Worm (Caenorhabditis elegans) whole organism, midembryonic: ENCODE results near the gene unc-77.

ENCODE experiments used
- T22C8.4 ChIP-seq: fragments of 200-800 bp; sonication (Bioruptor generic); IDR thresholded peaks from 2 replicates; pipeline ENCODE4 v1.3.6; 2022; ENCODE audit warnings: missing genetic modification characterization, missing compliant biosample characterization
- cog-1 ChIP-seq: sonication (generic microtip); optimal IDR thresholded peaks from 2 replicates; lab custom pipeline; 2016; ENCODE audit warnings: missing genetic modification characterization, missing compliant biosample characterization
- flt-1 ChIP-seq: fragments of 200-800 bp; sonication (Bioruptor generic); IDR thresholded peaks from 2 replicates; pipeline ENCODE4 v1.3.6; 2022; ENCODE audit warnings: missing genetic modification characterization, missing compliant biosample characterization
- klf-2 ChIP-seq: fragments of 200-800 bp; sonication (Bioruptor generic); conservative IDR thresholded peaks from 2 replicates; pipeline ENCODE4 v1.3.6; 2022; ENCODE audit warnings: missing genetic modification reagents, missing genetic modification characterization, missing compliant biosample characterization
- med-1 ChIP-seq: sonication (generic microtip); optimal IDR thresholded peaks from 2 replicates; lab custom pipeline; 2017; ENCODE audit warnings: missing genetic modification characterization, mild to moderate bottlenecking, missing compliant biosample characterization, antibody characterized with exemption, missing genetic modification reagents; ENCODE audit not compliant: insufficient read depth
- ref-1 ChIP-seq: fragments of 200-800 bp; sonication (Bioruptor generic); conservative IDR thresholded peaks from 2 replicates; pipeline ENCODE4 v1.3.6; 2022; ENCODE audit warnings: missing genetic modification reagents, missing genetic modification characterization, missing compliant biosample characterization
- tab-1 ChIP-seq: fragments of 200-800 bp; sonication (Bioruptor generic); IDR thresholded peaks from 2 replicates; pipeline ENCODE4 v1.3.6; 2022; ENCODE audit warnings: missing genetic modification characterization, missing compliant biosample characterization
- ztf-23 ChIP-seq: fragments of 200-800 bp; sonication (Bioruptor generic); IDR thresholded peaks from 2 replicates; pipeline ENCODE4 v1.3.6; 2022; ENCODE audit warnings: missing genetic modification reagents, missing genetic modification characterization, missing compliant biosample characterization
- ztf-29 ChIP-seq: fragments of 200-800 bp; sonication (Bioruptor generic); IDR thresholded peaks from 2 replicates; pipeline ENCODE4 v1.3.6; 2022; ENCODE audit warnings: missing genetic modification reagents, missing genetic modification characterization, missing compliant biosample characterization

The unc-77 gene

ce11 chrIV:6183757-6184156, at the start of gene unc-77:
TSS of gene unc-77 (minus strand) at chrIV:6183857.
- TF ChIP-seq klf-2 (GFP tag; lab: Robert Waterston, UW): no peak
- no peak for TF ChIP-seq ztf-29 (GFP tag; lab: Robert Waterston, UW)
- no peak for TF ChIP-seq ref-1 (GFP tag; lab: Robert Waterston, UW)
- no peak for TF ChIP-seq ztf-23 (GFP tag; lab: Robert Waterston, UW)
- TF ChIP-seq T22C8.4 (GFP tag; lab: Robert Waterston, UW): no peak
- TF ChIP-seq tab-1 (GFP tag; lab: Robert Waterston, UW): no peak
- no peak for TF ChIP-seq med-1 (GFP tag; lab: Kevin White, UChicago)
- no peak for TF ChIP-seq cog-1 (tag; lab: Kevin White, UChicago)
- TF ChIP-seq flt-1 (GFP tag; lab: Robert Waterston, UW): no peak

- TF ChIP-seq flt-1 (GFP tag; lab: Robert Waterston, UW) (no peak), ref-1 (GFP tag; lab: Robert Waterston, UW) (no peak), cog-1 (tag; lab: Kevin White, UChicago) (no peak), tab-1 (GFP tag; lab: Robert Waterston, UW) (no peak), ztf-23 (GFP tag; lab: Robert Waterston, UW) (no peak), ztf-29 (GFP tag; lab: Robert Waterston, UW) (no peak), med-1 (GFP tag; lab: Kevin White, UChicago) (no peak), T22C8.4 (GFP tag; lab: Robert Waterston, UW) (no peak), klf-2 (GFP tag; lab: Robert Waterston, UW) (no peak)
Measured at ce11 chrIV:6232769-6233290, 49.2 kb upstream of the unc-77 start, which contains the start of gene F58F9.3. TSS of gene F58F9.3 (plus strand) at chrIV:6233240.

ce11 chrIV:6230560-6231073, 47.0 kb upstream of the unc-77 start, which contains the start of gene F58F9.4:
TSS of gene F58F9.4 (plus strand) at chrIV:6231023.
- no peak for TF ChIP-seq T22C8.4 (GFP tag; lab: Robert Waterston, UW)
- TF ChIP-seq cog-1 (tag; lab: Kevin White, UChicago): no peak
- TF ChIP-seq klf-2 (GFP tag; lab: Robert Waterston, UW): no peak
- TF ChIP-seq tab-1 (GFP tag; lab: Robert Waterston, UW): no peak
- no peak for TF ChIP-seq ref-1 (GFP tag; lab: Robert Waterston, UW)
- TF ChIP-seq flt-1 (GFP tag; lab: Robert Waterston, UW): no peak
- no peak for TF ChIP-seq ztf-29 (GFP tag; lab: Robert Waterston, UW)
- TF ChIP-seq med-1 (GFP tag; lab: Kevin White, UChicago): no peak
- no peak for TF ChIP-seq ztf-23 (GFP tag; lab: Robert Waterston, UW)

- TF ChIP-seq ref-1 (GFP tag; lab: Robert Waterston, UW): no peak
- no peak for TF ChIP-seq ztf-23 (GFP tag; lab: Robert Waterston, UW)
- no peak for TF ChIP-seq cog-1 (tag; lab: Kevin White, UChicago)
- TF ChIP-seq T22C8.4 (GFP tag; lab: Robert Waterston, UW): no peak
- TF ChIP-seq klf-2 (GFP tag; lab: Robert Waterston, UW): no peak
- no peak for TF ChIP-seq ztf-29 (GFP tag; lab: Robert Waterston, UW)
- TF ChIP-seq med-1 (GFP tag; lab: Kevin White, UChicago): no peak
- no peak for TF ChIP-seq tab-1 (GFP tag; lab: Robert Waterston, UW)
- no peak for TF ChIP-seq flt-1 (GFP tag; lab: Robert Waterston, UW)
Measured at ce11 chrIV:6227974-6228373, 44.3 kb upstream of the unc-77 start, which contains the start of gene C49A9.1. TSS of gene C49A9.1 (plus strand) at chrIV:6228190.

ce11 chrIV:6225143-6225542, 41.5 kb upstream of the unc-77 start, which contains the start of gene C49A9.2:
TSS of gene C49A9.2 (plus strand) at chrIV:6225443.
- TF ChIP-seq ztf-29 (GFP tag; lab: Robert Waterston, UW): no peak
- TF ChIP-seq T22C8.4 (GFP tag; lab: Robert Waterston, UW): no peak
- TF ChIP-seq med-1 (GFP tag; lab: Kevin White, UChicago): no peak
- TF ChIP-seq tab-1 (GFP tag; lab: Robert Waterston, UW): no peak
- TF ChIP-seq cog-1 (tag; lab: Kevin White, UChicago): no peak
- TF ChIP-seq ref-1 (GFP tag; lab: Robert Waterston, UW): no peak
- no peak for TF ChIP-seq klf-2 (GFP tag; lab: Robert Waterston, UW)

ce11 chrIV:6221878-6222277, 38.2 kb upstream of the unc-77 start, which contains the start of gene C49A9.3:
TSS of gene C49A9.3 (plus strand) at chrIV:6222089.
- no peak for TF ChIP-seq cog-1 (tag; lab: Kevin White, UChicago)
- no peak for TF ChIP-seq ref-1 (GFP tag; lab: Robert Waterston, UW)
- no peak for TF ChIP-seq flt-1 (GFP tag; lab: Robert Waterston, UW)
- TF ChIP-seq ztf-23 (GFP tag; lab: Robert Waterston, UW): no peak
- TF ChIP-seq klf-2 (GFP tag; lab: Robert Waterston, UW): no peak
- no peak for TF ChIP-seq tab-1 (GFP tag; lab: Robert Waterston, UW)
- no peak for TF ChIP-seq T22C8.4 (GFP tag; lab: Robert Waterston, UW)
- no peak for TF ChIP-seq med-1 (GFP tag; lab: Kevin White, UChicago)
- no peak for TF ChIP-seq ztf-29 (GFP tag; lab: Robert Waterston, UW)

ce11 chrIV:6219429-6219828, 35.8 kb upstream of the unc-77 start, which contains the start of gene C49A9.4:
TSS of gene C49A9.4 (plus strand) at chrIV:6219693.
- TF ChIP-seq ztf-29 (GFP tag; lab: Robert Waterston, UW) (no peak), T22C8.4 (GFP tag; lab: Robert Waterston, UW) (no peak), med-1 (GFP tag; lab: Kevin White, UChicago) (no peak), klf-2 (GFP tag; lab: Robert Waterston, UW) (no peak), tab-1 (GFP tag; lab: Robert Waterston, UW) (no peak), ztf-23 (GFP tag; lab: Robert Waterston, UW) (no peak), cog-1 (tag; lab: Kevin White, UChicago) (no peak), flt-1 (GFP tag; lab: Robert Waterston, UW) (no peak), ref-1 (GFP tag; lab: Robert Waterston, UW) (no peak)

- TF ChIP-seq flt-1 (GFP tag; lab: Robert Waterston, UW) (no peak), klf-2 (GFP tag; lab: Robert Waterston, UW) (no peak), T22C8.4 (GFP tag; lab: Robert Waterston, UW) (no peak), cog-1 (tag; lab: Kevin White, UChicago) (no peak), med-1 (GFP tag; lab: Kevin White, UChicago) (no peak), tab-1 (GFP tag; lab: Robert Waterston, UW) (no peak)
Measured at ce11 chrIV:6217503-6217902, 33.8 kb upstream of the unc-77 start.
